Worm (Caenorhabditis elegans) whole organism, L3 larva: ENCODE results near the gene Y20C6A.4.

Source experiments
- R02D3.7 ChIP-seq: fragments of 150-350 bp; optimal IDR thresholded peaks from 2 replicates; lab custom pipeline; 2014; ENCODE audit warnings: missing biosample characterization, missing genetic modification characterization
- ZK546.5 ChIP-seq: sonication (generic microtip); optimal IDR thresholded peaks from 2 replicates; lab custom pipeline; 2017; ENCODE audit warnings: missing biosample characterization, missing genetic modification characterization
- aly-2 ChIP-seq: fragments of 150-350 bp; optimal IDR thresholded peaks from 2 replicates; lab custom pipeline; 2014; ENCODE audit warnings: missing biosample characterization, missing genetic modification characterization
- ama-1 ChIP-seq: fragments of 150-350 bp; optimal IDR thresholded peaks from 2 replicates; lab custom pipeline; 2018
- ceh-16 ChIP-seq: sonication (generic microtip); optimal IDR thresholded peaks from 2 replicates; lab custom pipeline; 2017; ENCODE audit warnings: missing biosample characterization, missing genetic modification characterization
- ceh-28 ChIP-seq: fragments of 150-350 bp; optimal IDR thresholded peaks from 2 replicates; lab custom pipeline; 2014; ENCODE audit warnings: missing biosample characterization, missing genetic modification reagents, missing genetic modification characterization
- ceh-82 ChIP-seq: fragments of 150-350 bp; optimal IDR thresholded peaks from 2 replicates; lab custom pipeline; 2014; ENCODE audit warnings: missing biosample characterization, missing genetic modification characterization
- ceh-9 ChIP-seq: sonication (generic microtip); optimal IDR thresholded peaks from 2 replicates; lab custom pipeline; 2018; ENCODE audit warnings: missing biosample characterization, missing genetic modification characterization
- daf-12 ChIP-seq: fragments of 150-350 bp; optimal IDR thresholded peaks from 2 replicates; lab custom pipeline; 2014; ENCODE audit warnings: missing biosample characterization, missing genetic modification reagents, missing genetic modification characterization
- egl-27 ChIP-seq: sonication (generic microtip); optimal IDR thresholded peaks from 4 replicates; lab custom pipeline; 2017; ENCODE audit warnings: missing biosample characterization, missing genetic modification reagents, missing genetic modification characterization
- egl-5 ChIP-seq: fragments of 150-350 bp; optimal IDR thresholded peaks from 2 replicates; lab custom pipeline; 2017; ENCODE audit warnings: missing biosample characterization, missing genetic modification reagents, missing genetic modification characterization, inconsistent platforms
- elt-2 ChIP-seq: sonication (generic microtip); optimal IDR thresholded peaks from 2 replicates; lab custom pipeline; 2016; ENCODE audit warnings: missing genetic modification reagents, mild to moderate bottlenecking, missing genetic modification characterization, missing compliant biosample characterization
- elt-3 ChIP-seq, 3 experiments: fragments of 150-350 bp in 1 of 3; sonication (generic microtip) in 2 of 3; optimal IDR thresholded peaks; 2 replicates in 2 of 3; 4 replicates in 1 of 3; lab custom pipeline; 2014 to 2017; ENCODE audit warnings: missing biosample characterization in 3 of 3, missing genetic modification characterization in 3 of 3
- fkh-10 ChIP-seq: sonication (generic microtip); optimal IDR thresholded peaks from 2 replicates; lab custom pipeline; 2017; ENCODE audit warnings: missing biosample characterization, missing genetic modification reagents, missing genetic modification characterization
- fos-1 ChIP-seq: fragments of 150-350 bp; optimal IDR thresholded peaks from 2 replicates; lab custom pipeline; 2014; ENCODE audit warnings: missing biosample characterization, missing genetic modification characterization
- hmg-11 ChIP-seq: sonication (generic microtip); optimal IDR thresholded peaks from 2 replicates; lab custom pipeline; 2016; ENCODE audit warnings: missing genetic modification characterization, missing compliant biosample characterization
- jun-1 ChIP-seq: fragments of 150-350 bp; optimal IDR thresholded peaks from 2 replicates; lab custom pipeline; 2014; ENCODE audit warnings: missing biosample characterization, missing genetic modification reagents, missing genetic modification characterization
- lin-15B ChIP-seq: fragments of 150-350 bp; optimal IDR thresholded peaks from 2 replicates; lab custom pipeline; 2014; ENCODE audit warnings: missing biosample characterization, missing genetic modification characterization
- lin-39 ChIP-seq: fragments of 150-350 bp; optimal IDR thresholded peaks from 2 replicates; lab custom pipeline; 2018; ENCODE audit warnings: missing biosample characterization, missing genetic modification reagents, missing genetic modification characterization
- lsy-12 ChIP-seq: sonication (generic microtip); optimal IDR thresholded peaks from 2 replicates; lab custom pipeline; 2016; ENCODE audit warnings: mild to moderate bottlenecking, missing genetic modification characterization, missing compliant biosample characterization
- mdl-1 ChIP-seq: fragments of 150-350 bp; optimal IDR thresholded peaks from 2 replicates; lab custom pipeline; 2014; ENCODE audit warnings: missing biosample characterization, missing genetic modification characterization
- mml-1 ChIP-seq: fragments of 150-350 bp; sonication (generic microtip); optimal IDR thresholded peaks from 3 replicates; lab custom pipeline; 2014; ENCODE audit warnings: missing biosample characterization, missing genetic modification characterization
- nfya-1 ChIP-seq: sonication (generic microtip); optimal IDR thresholded peaks from 2 replicates; lab custom pipeline; 2017; ENCODE audit warnings: missing genetic modification characterization, mild to moderate bottlenecking, missing compliant biosample characterization, antibody characterized with exemption, moderate library complexity; ENCODE audit not compliant: insufficient read depth
- nhr-12 ChIP-seq: fragments of 150-350 bp; optimal IDR thresholded peaks from 2 replicates; lab custom pipeline; 2014; ENCODE audit warnings: missing biosample characterization, missing genetic modification characterization
- nhr-23 ChIP-seq: fragments of 150-350 bp; optimal IDR thresholded peaks from 2 replicates; lab custom pipeline; 2014; ENCODE audit warnings: missing biosample characterization, missing genetic modification reagents, missing genetic modification characterization
- nhr-237 ChIP-seq: fragments of 150-350 bp; optimal IDR thresholded peaks from 2 replicates; lab custom pipeline; 2014; ENCODE audit warnings: missing biosample characterization, missing genetic modification characterization
- nhr-28 ChIP-seq: fragments of 150-350 bp; optimal IDR thresholded peaks from 2 replicates; lab custom pipeline; 2014; ENCODE audit warnings: missing biosample characterization, missing genetic modification characterization
- nhr-43 ChIP-seq: sonication (generic microtip); optimal IDR thresholded peaks from 2 replicates; lab custom pipeline; 2016; ENCODE audit warnings: mild to moderate bottlenecking, missing genetic modification characterization, missing compliant biosample characterization; ENCODE audit not compliant: poor library complexity, severe bottlenecking
- nhr-67 ChIP-seq: fragments of 150-350 bp; optimal IDR thresholded peaks from 2 replicates; lab custom pipeline; 2014; ENCODE audit warnings: missing biosample characterization, missing genetic modification characterization
- nhr-76 ChIP-seq: fragments of 150-350 bp; sonication (generic microtip); optimal IDR thresholded peaks from 5 replicates; lab custom pipeline; 2014; ENCODE audit warnings: missing biosample characterization, missing genetic modification characterization
- pha-4 ChIP-seq: fragments of 150-350 bp; optimal IDR thresholded peaks from 2 replicates; lab custom pipeline; 2014; ENCODE audit warnings: missing biosample characterization, missing genetic modification reagents, missing genetic modification characterization
- pqm-1 ChIP-seq: fragments of 150-350 bp; optimal IDR thresholded peaks from 2 replicates; lab custom pipeline; 2017; ENCODE audit warnings: missing biosample characterization, missing genetic modification characterization, inconsistent platforms
- sea-2 ChIP-seq: fragments of 150-350 bp; sonication (generic microtip); optimal IDR thresholded peaks from 4 replicates; lab custom pipeline; 2014; ENCODE audit warnings: missing biosample characterization, missing genetic modification reagents, missing genetic modification characterization
- skn-1 ChIP-seq: fragments of 150-350 bp; optimal IDR thresholded peaks from 2 replicates; lab custom pipeline; 2014; ENCODE audit warnings: missing biosample characterization, missing genetic modification characterization
- snpc-4 ChIP-seq: fragments of 150-350 bp; optimal IDR thresholded peaks from 2 replicates; lab custom pipeline; 2014; ENCODE audit warnings: missing biosample characterization, missing genetic modification characterization
- unc-62 ChIP-seq: fragments of 150-350 bp; sonication (generic microtip); optimal IDR thresholded peaks from 4 replicates; lab custom pipeline; 2014; ENCODE audit warnings: missing biosample characterization, missing genetic modification reagents, missing genetic modification characterization
- zag-1 ChIP-seq: fragments of 150-350 bp; optimal IDR thresholded peaks from 2 replicates; lab custom pipeline; 2014; ENCODE audit warnings: missing biosample characterization, missing genetic modification characterization
- ztf-11 ChIP-seq: fragments of 150-350 bp; optimal IDR thresholded peaks from 2 replicates; lab custom pipeline; 2014; ENCODE audit warnings: missing biosample characterization, missing genetic modification characterization
- ztf-4 ChIP-seq: fragments of 150-350 bp; optimal IDR thresholded peaks from 2 replicates; lab custom pipeline; 2014; ENCODE audit warnings: missing biosample characterization, missing genetic modification characterization

The Y20C6A.4 gene

ce11 chrV:17347602-17348001 is 32.4 kb upstream of the Y20C6A.4 start, which contains the start of gene skr-5:
TSS of gene skr-5 (plus strand) at chrV:17347902.
- TF ChIP-seq pqm-1 (tag; lab: Kevin White, UChicago) (peak; percentile 28), daf-12 (no peak), ceh-16 (tag; lab: Kevin White, UChicago) (no peak), ceh-82 (tag; lab: Kevin White, UChicago) (no peak), nhr-12 (tag; lab: Kevin White, UChicago) (no peak), mdl-1 (tag; lab: Kevin White, UChicago) (no peak), nhr-76 (tag; lab: Kevin White, UChicago) (no peak), fkh-10 (GFP tag; lab: Kevin White, UChicago) (no peak), unc-62 (GFP tag; lab: Kevin White, UChicago) (no peak), hmg-11 (tag; lab: Kevin White, UChicago) (no peak), lin-15B (no peak), ama-1 (lab: Kevin White, UChicago) (no peak), elt-2 (tag; lab: Kevin White, UChicago) (peak; percentile 40)

DNA sequence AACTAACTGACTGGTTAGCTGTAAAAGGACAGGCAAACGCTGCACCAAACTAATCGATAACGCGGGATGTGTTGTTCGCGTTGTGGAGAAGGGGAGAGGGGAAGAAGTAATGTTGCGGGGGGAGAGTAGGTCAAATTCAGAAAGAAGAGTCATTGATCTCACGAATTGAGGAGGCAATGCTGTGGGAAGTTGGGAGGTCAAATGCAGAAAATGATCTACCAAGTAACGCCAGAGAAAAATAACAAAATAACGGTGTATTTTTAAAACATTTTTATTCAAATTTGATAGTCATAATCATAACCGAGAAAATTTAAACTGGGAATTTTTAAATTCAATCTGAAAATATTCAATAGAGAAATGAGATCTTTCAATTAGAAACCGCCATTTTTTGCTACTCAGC is 29.9 kb upstream of the Y20C6A.4 start, which contains the start of gene lsy-27:
Gene lsy-27 (minus strand): TSS at position 101 of the 400 bp plus-strand sequence.
- TF ChIP-seq pqm-1 (tag; lab: Kevin White, UChicago), result no peak
- no peak for TF ChIP-seq nhr-28 (tag; lab: Kevin White, UChicago)
- TF ChIP-seq ZK546.5 (tag; lab: Kevin White, UChicago), result no peak
- no peak for TF ChIP-seq ztf-4
- TF ChIP-seq pha-4 (tag; lab: Kevin White, UChicago), result no peak
- TF ChIP-seq egl-5 (tag; lab: Kevin White, UChicago), result no peak
- no peak for TF ChIP-seq skn-1 (tag; lab: Kevin White, UChicago)
- TF ChIP-seq nhr-23, result no peak
- no peak for TF ChIP-seq snpc-4 (tag; lab: Kevin White, UChicago)

- TF ChIP-seq mml-1 (tag; lab: Kevin White, UChicago) (no peak), lsy-12 (tag; lab: Kevin White, UChicago) (no peak), nhr-67 (tag; lab: Kevin White, UChicago) (no peak), elt-3 (tag; optimal IDR thresholded peaks at IDR 0.05; lab: Kevin White, UChicago) (no peak), sea-2 (GFP tag; lab: Kevin White, UChicago) (no peak), nhr-28 (tag; lab: Kevin White, UChicago) (no peak), fkh-10 (GFP tag; lab: Kevin White, UChicago) (no peak), R02D3.7 (tag; lab: Kevin White, UChicago) (no peak), egl-27 (tag; lab: Kevin White, UChicago) (no peak), ceh-9 (no peak), jun-1 (peak; percentile 51), fos-1 (tag; lab: Kevin White, UChicago) (no peak), lin-15B (no peak), snpc-4 (tag; lab: Kevin White, UChicago) (no peak), nhr-12 (tag; lab: Kevin White, UChicago) (no peak), mdl-1 (tag; lab: Kevin White, UChicago) (no peak), nhr-23 (no peak), nhr-43 (tag; lab: Kevin White, UChicago) (no peak), zag-1 (tag; lab: Kevin White, UChicago) (no peak), nhr-76 (tag; lab: Kevin White, UChicago) (no peak), ztf-4 (no peak), ztf-11 (no peak), unc-62 (GFP tag; lab: Kevin White, UChicago) (no peak), ZK546.5 (tag; lab: Kevin White, UChicago) (no peak), aly-2 (no peak), skn-1 (tag; lab: Kevin White, UChicago) (no peak), pha-4 (tag; lab: Kevin White, UChicago) (peak; percentile 80), nfya-1 (no peak), nhr-237 (tag; lab: Kevin White, UChicago) (no peak), lin-39 (tag; lab: Kevin White, UChicago) (no peak), pqm-1 (tag; lab: Kevin White, UChicago) (peak; percentile 80), ceh-82 (tag; lab: Kevin White, UChicago) (no peak), ceh-28 (tag; lab: Kevin White, UChicago) (no peak), elt-2 (tag; lab: Kevin White, UChicago) (peak; percentile 93), daf-12 (no peak)
These were observed 27.1 kb upstream of the Y20C6A.4 start, which contains the start of the genes fbxa-134 and F47H4.2 for ce11 chrV:17352827-17353373. TSS of gene fbxa-134 (minus strand) at chrV:17352870. TSS of gene F47H4.2 (plus strand) at chrV:17353323.
